Fruit fly (Drosophila melanogaster): Measurements from ENCODE around the gene Rint1.

DNA sequence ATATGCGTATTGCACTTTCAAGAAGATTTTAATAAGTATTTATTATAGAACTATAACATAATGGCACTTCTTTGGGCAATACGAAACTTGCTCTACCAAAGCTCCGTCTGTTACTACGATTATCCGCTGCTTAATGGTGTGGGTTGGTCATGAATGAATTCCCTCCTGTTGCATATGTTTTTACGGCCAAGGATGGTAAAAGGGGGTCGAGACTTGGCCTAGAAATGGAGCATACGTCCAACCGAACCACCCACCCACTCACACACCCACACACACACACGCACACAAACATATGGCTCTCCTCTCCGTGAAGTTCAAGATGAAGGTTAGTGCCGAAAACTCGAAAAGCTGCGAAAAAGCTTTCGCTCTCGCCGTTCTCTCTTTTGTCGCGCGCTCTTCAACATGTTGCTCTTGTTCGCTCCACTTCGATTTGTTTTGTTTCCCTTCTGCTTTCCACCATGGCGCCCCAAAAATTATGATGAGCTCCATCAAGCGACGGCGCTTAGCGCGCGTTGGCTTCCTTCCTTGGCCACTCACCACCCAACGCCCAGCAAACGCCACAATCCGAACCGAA is 9.8 kb upstream of the Rint1 start:
- TF ChIP-seq lilli (GFP tag; optimal IDR thresholded peaks at IDR 0.05) (no peak), Nf-YA (GFP tag; IDR thresholded peaks at IDR 0.05) (no peak), CG1602 (GFP tag; optimal IDR thresholded peaks at IDR 0.05) (no peak), Nf-YB (GFP tag; optimal IDR thresholded peaks at IDR 0.05) (no peak), CG33213 (GFP tag; optimal IDR thresholded peaks at IDR 0.05) (no peak), CG10147 (GFP tag; optimal IDR thresholded peaks at IDR 0.05) (no peak), Hsf (GFP tag; optimal IDR thresholded peaks at IDR 0.05) (no peak), CG11695 (GFP tag; IDR thresholded peaks at IDR 0.05) (no peak), Abd-B (GFP tag; optimal IDR thresholded peaks at IDR 0.05) (no peak), cato (GFP tag; optimal IDR thresholded peaks at IDR 0.05; ENCODE audit: borderline replicate concordance) (no peak), run (tag; optimal IDR thresholded peaks at IDR 0.05) (no peak), pho (GFP tag; optimal IDR thresholded peaks at IDR 0.05) (no peak)

Measured in whole organism, embryonic.